Worm (Caenorhabditis elegans) whole organism, young adult: Measurements from ENCODE around the gene C02H6.1.

Source experiments
- F23B12.7 ChIP-seq: sonication (generic microtip); optimal IDR thresholded peaks from 2 replicates; lab custom pipeline; 2017; ENCODE audit warnings: missing genetic modification characterization, mild to moderate bottlenecking, missing compliant biosample characterization, antibody characterized with exemption, moderate library complexity; ENCODE audit not compliant: insufficient read depth
- F39B2.1 ChIP-seq: fragments of 200-800 bp; sonication (Bioruptor generic); IDR thresholded peaks from 2 replicates; pipeline ENCODE4 v1.3.6; 2022; ENCODE audit warnings: missing genetic modification reagents, missing genetic modification characterization, missing compliant biosample characterization
- Y95B8A.8 ChIP-seq: fragments of 200-800 bp; sonication (Bioruptor generic); IDR thresholded peaks from 2 replicates; pipeline ENCODE4 v1.3.6; 2022; ENCODE audit warnings: missing genetic modification reagents, missing genetic modification characterization, missing compliant biosample characterization
- ZK185.1 ChIP-seq: sonication (generic microtip); optimal IDR thresholded peaks from 2 replicates; lab custom pipeline; 2016; ENCODE audit warnings: mild to moderate bottlenecking, missing genetic modification characterization, missing compliant biosample characterization; ENCODE audit not compliant: poor library complexity, severe bottlenecking
- bed-1 ChIP-seq: fragments of 200-800 bp; sonication (Bioruptor generic); IDR thresholded peaks from 2 replicates; pipeline ENCODE4 v1.3.6; 2022; ENCODE audit warnings: missing genetic modification reagents, missing genetic modification characterization, missing compliant biosample characterization
- ets-4 ChIP-seq: fragments of 200-800 bp; sonication (Bioruptor generic); optimal IDR thresholded peaks from 2 replicates; lab custom pipeline; 2018; ENCODE audit warnings: mild to moderate bottlenecking, missing genetic modification characterization, missing compliant biosample characterization
- hmg-20 ChIP-seq: fragments of 200-800 bp; sonication (Bioruptor generic); IDR thresholded peaks from 2 replicates; pipeline ENCODE4 v1.3.6; 2022; ENCODE audit warnings: missing genetic modification reagents, missing genetic modification characterization, missing compliant biosample characterization
- hsf-1 ChIP-seq: fragments of 200-800 bp; sonication (Bioruptor generic); IDR thresholded peaks from 2 replicates; pipeline ENCODE4 v1.3.6; 2022; ENCODE audit warnings: missing genetic modification reagents, missing genetic modification characterization, missing compliant biosample characterization
- madf-10 ChIP-seq: sonication (generic microtip); optimal IDR thresholded peaks from 2 replicates; lab custom pipeline; 2016; ENCODE audit warnings: mild to moderate bottlenecking, missing genetic modification characterization, missing compliant biosample characterization
- mel-28 ChIP-seq: sonication (generic microtip); optimal IDR thresholded peaks from 2 replicates; lab custom pipeline; 2016; ENCODE audit warnings: borderline replicate concordance, mild to moderate bottlenecking, missing genetic modification characterization, missing compliant biosample characterization
- mxl-1 ChIP-seq: sonication (generic microtip); optimal IDR thresholded peaks from 2 replicates; lab custom pipeline; 2016; ENCODE audit warnings: missing genetic modification characterization, missing compliant biosample characterization
- snpc-4 ChIP-seq, 5 experiments: fragments of 150-350 bp in 1 of 5; sonication (generic microtip) in 4 of 5; optimal IDR thresholded peaks; 2 replicates each; lab custom pipeline; 2014 to 2018; ENCODE audit warnings: missing genetic modification characterization in 5 of 5, missing biosample characterization in 3 of 5, antibody characterized with exemption in 2 of 5, mild to moderate bottlenecking in 2 of 5, missing compliant biosample characterization in 2 of 5, missing genotype in 2 of 5, moderate library complexity in 2 of 5, missing genetic modification reagents in 1 of 5
- tbp1 ChIP-seq: fragments of 200-800 bp; sonication (Bioruptor generic); optimal IDR thresholded peaks from 2 replicates; lab custom pipeline; 2018; ENCODE audit warnings: mild to moderate bottlenecking, missing genetic modification characterization, missing compliant biosample characterization

DNA sequence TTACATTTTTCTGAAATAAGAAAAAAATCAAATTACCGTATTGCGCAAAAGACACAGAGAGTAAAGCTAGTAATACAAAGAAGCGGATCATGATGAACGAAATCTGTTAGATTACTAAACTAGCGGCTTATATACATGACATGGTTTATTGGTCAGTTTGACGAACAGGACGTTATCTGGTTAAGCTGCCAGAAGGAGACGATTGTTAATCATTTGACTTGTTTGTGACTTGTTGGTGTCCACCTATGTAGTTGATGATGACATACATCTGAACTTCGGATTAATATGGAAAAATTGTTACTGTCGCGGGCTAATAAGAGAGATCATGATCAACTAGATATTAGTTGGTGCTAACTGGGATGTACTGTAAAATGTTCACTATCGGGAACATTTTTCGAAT lies 10.4 kb upstream of the C02H6.1 start, which contains the start of gene cnc-9:
- TF ChIP-seq F39B2.1 (GFP tag; lab: Robert Waterston, UW) (no peak), ets-4 (GFP tag; lab: Kevin White, UChicago) (no peak), F23B12.7 (no peak), mxl-1 (tag; lab: Kevin White, UChicago) (no peak), madf-10 (tag; lab: Kevin White, UChicago) (no peak), bed-1 (GFP tag; lab: Robert Waterston, UW) (no peak), Y95B8A.8 (GFP tag; lab: Robert Waterston, UW) (no peak), tbp1 (GFP tag; lab: Kevin White, UChicago) (no peak), hsf-1 (no peak), ZK185.1 (tag; lab: Kevin White, UChicago) (no peak), snpc-4 (GFP tag; optimal IDR thresholded peaks at IDR 0.05; lab: Kevin White, UChicago) (no peak), snpc-4 (tag; optimal IDR thresholded peaks at IDR 0.05; lab: Kevin White, UChicago) (no peak), mel-28 (no peak), hmg-20 (no peak)
